Worm (Caenorhabditis elegans): ENCODE measurements around the gene F02E11.3.

The F02E11.3 gene

DNA sequence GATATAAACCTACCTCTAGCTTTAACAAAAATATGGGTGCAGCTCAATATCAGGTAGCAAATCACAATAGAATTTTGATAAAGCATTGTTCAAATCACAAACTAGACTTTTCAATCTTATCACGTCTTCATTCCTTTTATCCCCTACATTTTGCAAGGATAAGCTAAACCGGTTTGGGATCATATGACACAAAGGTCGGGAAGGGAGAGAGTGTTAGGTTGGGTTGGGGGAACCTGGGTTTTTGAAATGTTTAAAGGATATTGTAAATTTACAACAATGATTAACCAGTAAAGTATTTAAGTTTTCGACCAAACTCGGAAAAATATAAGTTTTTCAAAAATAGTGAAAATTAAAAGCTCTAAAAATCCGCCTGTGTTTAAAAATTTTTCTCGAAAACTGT, 30.8 kb downstream of the F02E11.3 start, which contains the start of gene C17F4.12:
TSS of gene C17F4.12 (minus strand) at position 101 of the 400 bp plus-strand sequence.
- TF ChIP-seq sox-4 (tag; optimal IDR thresholded peaks at IDR 0.05) = no peak
- TF ChIP-seq elt-3 (tag; optimal IDR thresholded peaks at IDR 0.05) = peak in 1 of 6 experiments; percentile 9
- TF ChIP-seq blmp-1 (tag; optimal IDR thresholded peaks at IDR 0.05) = peak; percentile 85

DNA sequence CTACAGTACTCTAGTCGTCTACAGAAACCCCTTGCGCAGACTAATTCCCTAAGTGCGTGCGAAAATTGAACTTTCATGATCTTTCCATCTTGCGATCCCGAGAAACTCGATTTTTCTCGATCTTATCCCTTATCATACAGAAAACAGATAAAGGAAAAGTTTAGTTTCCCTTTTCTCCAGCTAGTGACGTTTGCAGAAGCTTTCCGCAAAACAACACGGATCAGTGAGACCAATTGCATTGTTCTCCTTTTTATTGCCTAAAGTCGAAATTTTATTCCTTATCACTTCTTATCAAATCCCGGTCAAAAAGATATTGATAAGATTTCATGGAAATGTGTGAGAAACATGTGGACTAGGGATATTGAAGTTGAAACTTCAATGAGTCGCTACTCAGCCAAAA, 33.0 kb downstream of the F02E11.3 start:
- TF ChIP-seq ama-1 (optimal IDR thresholded peaks at IDR 0.05) (no peak), zag-1 (tag; optimal IDR thresholded peaks at IDR 0.05) (no peak), blmp-1 (tag; optimal IDR thresholded peaks at IDR 0.05) (peak; percentile 99), elt-3 (tag; optimal IDR thresholded peaks at IDR 0.05) (peak in 2 of 6 experiments; percentile 50 to 77)

DNA sequence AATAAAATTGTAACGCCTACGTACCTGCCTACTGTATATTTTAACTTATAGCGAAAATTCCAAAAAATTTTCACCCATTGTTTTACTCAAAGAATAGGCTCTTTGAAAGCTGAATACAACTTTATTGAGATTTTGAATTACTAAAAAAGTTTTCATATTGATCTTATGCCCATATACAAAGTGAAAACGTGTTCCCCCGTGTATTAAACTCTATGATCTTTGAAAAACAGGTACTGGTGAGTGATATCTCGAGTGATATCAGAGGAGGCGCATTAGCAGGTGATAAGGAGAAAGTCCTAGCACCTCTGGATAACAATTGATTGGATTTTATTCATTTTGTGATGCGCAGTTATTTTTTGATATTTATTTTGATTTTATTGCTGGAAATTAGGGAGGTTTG, 34.6 kb downstream of the F02E11.3 start, which contains the start of gene C17F4.3:
TSS of gene C17F4.3 (plus strand) at position 301 of the 400 bp plus-strand sequence.
- peak; percentile 87 for TF ChIP-seq blmp-1 (tag; optimal IDR thresholded peaks at IDR 0.05)
- TF ChIP-seq rnt-1 (tag; optimal IDR thresholded peaks at IDR 0.05) = no peak
- TF ChIP-seq swsn-7 (tag; optimal IDR thresholded peaks at IDR 0.05) = no peak

DNA sequence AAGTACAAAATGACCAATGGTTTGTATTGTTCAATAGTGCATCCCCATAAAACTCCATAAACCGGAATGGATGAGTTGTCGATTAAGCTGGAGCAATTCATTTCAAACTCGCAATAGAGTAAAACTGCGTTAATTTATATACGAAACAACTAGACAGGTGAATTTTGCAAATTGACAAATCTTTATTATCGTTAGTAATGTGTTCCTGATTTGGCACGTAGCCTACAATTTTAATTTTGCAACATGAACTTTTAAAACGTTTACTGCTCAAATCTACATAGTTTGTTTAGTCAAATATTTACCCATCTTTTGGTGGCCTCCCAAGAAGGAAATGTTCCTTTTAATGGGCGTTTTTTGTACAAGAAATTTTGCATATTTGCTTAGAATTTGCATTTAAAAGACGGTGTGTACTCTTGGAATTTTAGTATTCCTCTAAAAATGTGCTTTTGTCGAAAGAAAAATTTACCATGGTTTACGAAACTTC, 37.7 kb downstream of the F02E11.3 start, which contains the start of the genes srz-67 and C17F4.11:
TSS of gene srz-67 (minus strand) at position 101 of the 484 bp plus-strand sequence.
TSS of gene C17F4.11 (plus strand) at position 434 of the 484 bp plus-strand sequence.
- TF ChIP-seq efl-1 (optimal IDR thresholded peaks at IDR 0.05) (no peak), efl-1 (GFP tag; optimal IDR thresholded peaks at IDR 0.05 in 1 of 2) (peak in 1 of 2 experiments; percentile 65), unc-98 (GFP tag; IDR thresholded peaks at IDR 0.05) (no peak), ces-1 (GFP tag; optimal IDR thresholded peaks at IDR 0.05) (no peak)

DNA sequence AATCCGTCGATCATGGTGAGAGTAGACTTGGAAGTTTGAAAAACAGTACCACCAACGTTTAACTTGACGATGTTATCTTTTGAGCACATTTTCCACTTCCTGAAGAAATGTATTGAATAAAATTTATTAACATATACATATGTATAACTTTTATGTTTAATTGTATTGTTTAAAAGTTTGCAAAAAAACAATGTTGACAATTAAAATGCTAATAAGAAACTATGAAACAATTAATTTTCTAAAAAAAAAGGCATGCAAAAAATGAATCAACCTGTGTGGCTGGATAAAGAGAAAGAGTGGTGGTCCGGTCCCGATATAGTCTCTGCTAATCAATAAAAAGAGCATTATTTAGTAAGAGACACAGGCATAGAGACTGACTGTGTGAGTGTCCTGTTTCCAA, 40.1 kb downstream of the F02E11.3 start, which contains the start of gene C17F4.8:
TSS of gene C17F4.8 (minus strand) at position 101 of the 400 bp plus-strand sequence.
- TF ChIP-seq alr-1 (tag; optimal IDR thresholded peaks at IDR 0.05; ENCODE audit: borderline replicate concordance) (no peak), zip-4 (GFP tag; optimal IDR thresholded peaks at IDR 0.05) (no peak), swsn-7 (tag; optimal IDR thresholded peaks at IDR 0.05) (no peak), pax-3 (tag; optimal IDR thresholded peaks at IDR 0.05) (no peak), blmp-1 (tag; optimal IDR thresholded peaks at IDR 0.05) (no peak), hlh-4 (tag; optimal IDR thresholded peaks at IDR 0.05) (no peak), aha-1 (tag; optimal IDR thresholded peaks at IDR 0.05) (no peak), vab-15 (tag; optimal IDR thresholded peaks at IDR 0.05) (no peak), dsc-1 (tag; optimal IDR thresholded peaks at IDR 0.05) (no peak), nhr-47 (tag; optimal IDR thresholded peaks at IDR 0.05) (no peak), zag-1 (tag; optimal IDR thresholded peaks at IDR 0.05) (no peak), unc-86 (tag; optimal IDR thresholded peaks at IDR 0.05) (no peak), lin-15B (tag; optimal IDR thresholded peaks at IDR 0.05) (no peak)

DNA sequence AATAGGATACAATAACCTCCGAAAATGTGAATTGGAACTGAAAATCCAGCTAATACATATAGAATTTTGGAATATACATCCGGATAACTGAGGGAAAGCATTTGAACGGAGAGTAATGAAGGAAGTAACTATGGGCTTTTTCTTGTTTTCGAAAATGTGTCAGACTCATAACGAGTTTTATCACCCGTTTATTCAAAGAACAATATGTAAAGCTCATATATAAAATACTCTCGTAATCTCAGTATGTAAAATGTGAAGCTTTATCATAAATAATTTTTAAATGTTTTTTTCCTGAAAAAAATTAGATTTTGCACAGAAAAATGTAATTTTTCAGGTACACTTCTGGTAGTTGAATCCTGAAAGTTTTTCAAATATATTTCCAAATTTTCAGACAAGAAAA, 44.4 kb downstream of the F02E11.3 start, which contains the start of gene srh-297:
TSS of gene srh-297 (minus strand) at position 101 of the 400 bp plus-strand sequence.
- TF ChIP-seq nhr-11 (tag; optimal IDR thresholded peaks at IDR 0.05) = no peak
- no peak for TF ChIP-seq sup-37 (GFP tag; optimal IDR thresholded peaks at IDR 0.05)
- no peak for TF ChIP-seq dpl-1 (GFP tag; optimal IDR thresholded peaks at IDR 0.05)

DNA sequence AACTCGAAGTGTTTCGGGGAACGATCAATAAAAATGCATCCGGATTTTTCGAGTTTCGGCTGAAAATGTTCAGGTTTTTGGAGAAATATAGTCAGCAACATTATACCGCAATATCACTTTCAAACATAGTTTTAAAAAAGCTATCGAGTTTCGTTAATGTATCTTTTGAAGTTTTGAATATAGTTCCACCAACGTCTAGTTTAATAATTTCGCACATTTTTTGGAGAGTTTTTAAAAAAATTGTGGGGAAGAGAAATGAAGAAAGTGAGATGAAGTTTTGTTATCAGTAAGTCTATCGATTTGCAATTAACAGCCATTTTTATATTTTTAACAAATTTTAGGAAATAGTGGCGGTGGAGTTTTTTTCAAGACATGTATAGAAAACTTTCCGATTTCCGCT, 49.0 kb downstream of the F02E11.3 start, which contains the start of gene ZC239.17:
TSS of gene ZC239.17 (minus strand) at position 101 of the 400 bp plus-strand sequence.
- TF ChIP-seq nhr-19 (GFP tag; conservative IDR thresholded peaks at IDR 0.05) (no peak), sptf-1 (tag; optimal IDR thresholded peaks at IDR 0.05) (no peak), ceh-88 (GFP tag; IDR thresholded peaks at IDR 0.05) (no peak), alr-1 (tag; optimal IDR thresholded peaks at IDR 0.05; ENCODE audit: borderline replicate concordance) (no peak), fkh-4 (tag; optimal IDR thresholded peaks at IDR 0.05; ENCODE audit: borderline replicate concordance) (no peak), lin-39 (tag; optimal IDR thresholded peaks at IDR 0.05) (no peak), unc-86 (tag; optimal IDR thresholded peaks at IDR 0.05) (no peak), nhr-237 (tag; optimal IDR thresholded peaks at IDR 0.05) (no peak)
